Worm (Caenorhabditis elegans): ENCODE data around the gene srab-20.
A peak's percentile ranks its signal among the peaks of the same experiment; 100 is the strongest.
"Not testable (repeated sequence)": the region's sequence is repeated elsewhere in the genome, so short reads cannot be mapped to it uniquely, and the experiment has no call there.

The srab-20 gene

DNA sequence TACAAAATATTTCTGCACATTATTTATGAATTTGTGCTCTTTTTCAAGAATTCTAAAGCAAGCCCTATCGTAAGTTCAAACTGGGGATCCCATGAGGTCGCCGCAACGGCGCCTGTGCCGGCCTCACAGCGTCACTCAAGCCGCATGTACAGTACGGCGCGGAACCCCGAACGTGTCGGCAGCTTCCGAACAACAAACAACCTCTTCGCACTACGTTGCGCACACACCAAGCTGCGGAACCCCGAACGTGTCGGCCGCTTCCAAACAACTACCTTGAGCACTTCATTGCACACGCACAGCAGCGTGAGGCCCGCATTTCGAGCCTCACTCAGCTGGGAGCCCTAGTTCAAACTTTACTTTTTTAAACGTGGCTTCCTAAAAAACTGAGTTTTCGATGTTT is 34.7 kb upstream of the srab-20 start:
- TF ChIP-seq dmd-4 (tag; optimal IDR thresholded peaks at IDR 0.05) (no peak), crh-2 (tag; optimal IDR thresholded peaks at IDR 0.05) (no peak), C34F6.9 (tag; optimal IDR thresholded peaks at IDR 0.05) (no peak), nhr-12 (tag; optimal IDR thresholded peaks at IDR 0.05) (no peak), aly-2 (tag; optimal IDR thresholded peaks at IDR 0.05) (no peak), nhr-25 (tag; optimal IDR thresholded peaks at IDR 0.05) (no peak), nhr-237 (tag; optimal IDR thresholded peaks at IDR 0.05) (no peak), mab-5 (tag; optimal IDR thresholded peaks at IDR 0.05) (no peak), sma-3 (GFP tag; optimal IDR thresholded peaks at IDR 0.05) (no peak)

DNA sequence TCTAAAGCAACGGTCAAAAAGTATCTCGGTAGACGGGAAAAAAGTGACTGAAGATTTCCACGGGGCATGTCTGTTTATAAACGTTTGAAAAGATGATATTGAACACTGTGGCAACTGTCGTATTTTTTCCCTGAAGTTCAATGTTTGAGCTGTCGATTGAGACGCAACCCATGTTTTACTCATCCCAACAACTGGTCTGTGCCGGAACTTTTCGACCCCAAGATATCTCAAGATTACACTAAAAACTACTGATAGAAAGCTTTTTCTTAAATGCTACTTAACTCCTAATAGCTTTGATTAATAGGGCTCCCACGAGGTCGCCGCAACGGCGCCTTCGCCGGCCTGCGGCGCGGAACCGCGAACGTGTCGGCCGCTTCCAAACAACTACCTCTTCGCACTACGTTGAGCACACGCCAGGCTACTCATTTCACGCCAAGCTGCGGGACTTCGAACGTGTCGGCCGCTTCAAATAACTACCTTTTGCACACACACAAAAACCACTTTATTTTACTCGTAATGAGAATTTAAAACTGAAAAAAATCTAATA is 34.0 kb upstream of the srab-20 start, which contains the start of gene T20D4.15:
Gene T20D4.15 (minus strand): TSS at position 51 of the 547 bp plus-strand sequence.
- TF ChIP-seq ceh-82 (tag; optimal IDR thresholded peaks at IDR 0.05) = no peak
- TF ChIP-seq sma-9 (GFP tag; optimal IDR thresholded peaks at IDR 0.05) = peak; percentile 66
- no peak for TF ChIP-seq sma-9 (tag; optimal IDR thresholded peaks at IDR 0.05)

DNA sequence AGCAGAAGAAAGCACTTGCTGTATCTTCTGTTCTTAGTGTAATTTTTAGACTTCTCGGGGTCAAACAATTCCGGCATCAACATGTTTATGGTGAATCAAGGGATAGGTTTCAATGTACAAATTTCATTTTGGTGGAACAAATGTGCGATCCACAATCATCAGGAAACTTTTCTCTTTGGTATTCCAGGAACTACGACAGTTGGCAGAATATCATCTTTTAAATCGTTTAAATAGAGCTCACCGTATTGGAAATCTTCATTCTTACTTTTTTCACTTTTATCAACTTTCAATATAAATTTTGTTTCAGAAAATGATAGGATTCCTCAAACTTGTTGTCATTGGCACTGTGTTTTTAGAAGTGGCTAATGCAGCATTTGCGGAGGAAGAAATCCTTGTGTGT is 32.0 kb upstream of the srab-20 start, which contains the start of gene T20D4.12:
Gene T20D4.12 (plus strand): TSS at position 301 of the 400 bp plus-strand sequence.
- not testable (repeated sequence) for TF ChIP-seq skn-1, nhr-25, elt-3 (tag; optimal IDR thresholded peaks at IDR 0.05)

DNA sequence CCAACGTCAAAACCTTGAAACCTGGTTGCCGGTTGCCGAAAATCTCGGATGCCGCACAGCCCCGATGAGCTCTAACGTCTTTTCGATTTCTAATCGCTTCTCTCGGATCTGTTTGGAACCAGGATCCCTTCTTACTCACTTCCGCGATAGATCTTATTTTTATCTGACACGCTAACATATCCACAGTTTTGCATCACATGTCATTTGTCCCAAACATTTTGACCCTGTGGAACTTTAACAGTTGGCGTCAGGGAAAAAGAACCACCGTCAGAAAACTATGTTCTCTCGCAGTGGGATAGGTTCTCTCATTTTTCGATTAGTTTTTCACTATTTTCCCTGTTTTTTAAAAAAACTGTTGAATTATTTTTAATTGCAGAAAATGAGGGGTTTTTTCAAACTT is 30.5 kb upstream of the srab-20 start, which contains the start of gene T20D4.11:
Gene T20D4.11 (plus strand): TSS at position 377 of the 400 bp plus-strand sequence.
- TF ChIP-seq C34F6.9 (tag; optimal IDR thresholded peaks at IDR 0.05) (peak; percentile 0), lin-13 (GFP tag; optimal IDR thresholded peaks at IDR 0.05) (no peak), unc-62 (GFP tag; optimal IDR thresholded peaks at IDR 0.05) (no peak), snpc-4 (tag; optimal IDR thresholded peaks at IDR 0.05) (no peak), nhr-21 (tag; optimal IDR thresholded peaks at IDR 0.05) (no peak), mdl-1 (tag; optimal IDR thresholded peaks at IDR 0.05) (no peak), F13H6.1 (tag; optimal IDR thresholded peaks at IDR 0.05) (no peak), sma-9 (GFP tag; optimal IDR thresholded peaks at IDR 0.05) (peak; percentile 77), sma-9 (tag; optimal IDR thresholded peaks at IDR 0.05) (no peak), ceh-16 (tag; optimal IDR thresholded peaks at IDR 0.05) (no peak), lsy-2 (tag; optimal IDR thresholded peaks at IDR 0.05) (peak in 1 of 2 experiments; percentile 32), mab-5 (tag; optimal IDR thresholded peaks at IDR 0.05) (no peak)

- TF ChIP-seq ZK546.5, dmd-4, elt-1 (tag; optimal IDR thresholded peaks at IDR 0.05): not testable (repeated sequence)
These were observed 28.8 kb upstream of the srab-20 start, which contains the start of gene T20D4.10 for ce11 chrV:3399952-3400351. TSS of gene T20D4.10 (plus strand) at chrV:3400252.

ce11 chrV:3408602-3409001 is 20.2 kb upstream of the srab-20 start, which contains the start of gene T20D4.7:
TSS of gene T20D4.7 (plus strand) at chrV:3408902.
- no peak for TF ChIP-seq ceh-16 (tag; optimal IDR thresholded peaks at IDR 0.05)
- no peak for TF ChIP-seq nhr-21 (tag; optimal IDR thresholded peaks at IDR 0.05)
- TF ChIP-seq dmd-4 (tag; optimal IDR thresholded peaks at IDR 0.05) = no peak

- TF ChIP-seq dmd-4 (tag; optimal IDR thresholded peaks at IDR 0.05) (no peak), zag-1 (tag; optimal IDR thresholded peaks at IDR 0.05) (peak; percentile 33)
These were observed 19.3 kb upstream of the srab-20 start for ce11 chrV:3409498-3409897.

ce11 chrV:3410098-3410570 is 18.7 kb upstream of the srab-20 start, which contains the start of gene arrd-22:
TSS of gene arrd-22 (plus strand) at chrV:3410520.
- TF ChIP-seq mdl-1 (tag; optimal IDR thresholded peaks at IDR 0.05) = peak in 1 of 2 experiments; percentile 25
- TF ChIP-seq egl-27 (tag; optimal IDR thresholded peaks at IDR 0.05) = peak; percentile 8
- peak; percentile 24 for TF ChIP-seq unc-55 (GFP tag; optimal IDR thresholded peaks at IDR 0.05)
- TF ChIP-seq sma-9 (GFP tag; optimal IDR thresholded peaks at IDR 0.05) = peak; percentile 95
- TF ChIP-seq sma-9 (tag; optimal IDR thresholded peaks at IDR 0.05) = no peak
- TF ChIP-seq fos-1 (tag; optimal IDR thresholded peaks at IDR 0.05) = no peak
- no peak for TF ChIP-seq gmeb-1 (tag; optimal IDR thresholded peaks at IDR 0.05)
